Fruit fly (Drosophila melanogaster) whole organism, embryonic: ENCODE measurements around the gene Gpdh3.
A peak's percentile ranks its signal among the peaks of the same experiment; 100 is the strongest.

Experiments
- ATbp ChIP-seq: fragments of 200-800 bp; sonication (Bioruptor generic); optimal IDR thresholded peaks from 2 replicates; lab custom pipeline; 2017; ENCODE audit warnings: missing biosample characterization, mild to moderate bottlenecking, missing genetic modification characterization, missing genetic modification reagents
- Abd-B ChIP-seq: fragments of 200-800 bp; sonication (Bioruptor generic); optimal IDR thresholded peaks from 2 replicates; lab custom pipeline; 2018; ENCODE audit warnings: missing biosample characterization, mild to moderate bottlenecking, missing genetic modification characterization, moderate library complexity
- Bgb ChIP-seq: fragments of 200-800 bp; sonication (Bioruptor generic); IDR thresholded peaks from 2 replicates; pipeline ENCODE4 v1.3.6; 2022; ENCODE audit warnings: missing biosample characterization, missing genetic modification characterization; ENCODE audit not compliant: partially characterized antibody
- Bteb2 ChIP-seq: fragments of 200-800 bp; sonication (Bioruptor generic); optimal IDR thresholded peaks from 2 replicates; lab custom pipeline; 2016; ENCODE audit warnings: missing biosample characterization, missing genetic modification characterization
- CG10267 ChIP-seq: fragments of 200-800 bp; sonication (Bioruptor generic); optimal IDR thresholded peaks from 2 replicates; lab custom pipeline; 2018; ENCODE audit warnings: missing biosample characterization, mild to moderate bottlenecking, missing genetic modification characterization, moderate library complexity
- CG11093 ChIP-seq: fragments of 200-800 bp; sonication (Bioruptor generic); IDR thresholded peaks from 3 replicates; pipeline ENCODE4 v1.3.6; 2022; ENCODE audit warnings: missing biosample characterization, missing genetic modification characterization
- CG11723 ChIP-seq: fragments of 200-800 bp; sonication (Bioruptor generic); optimal IDR thresholded peaks from 2 replicates; lab custom pipeline; 2017; ENCODE audit warnings: missing biosample characterization, mild to moderate bottlenecking, missing genetic modification characterization
- CG12769 ChIP-seq: fragments of 200-800 bp; sonication (Bioruptor generic); optimal IDR thresholded peaks from 2 replicates; lab custom pipeline; 2019; ENCODE audit warnings: missing biosample characterization, mild to moderate bottlenecking, missing genetic modification characterization, moderate library complexity
- CG12942 ChIP-seq: fragments of 200-800 bp; sonication (Bioruptor generic); optimal IDR thresholded peaks from 3 replicates; lab custom pipeline; 2016; ENCODE audit warnings: missing biosample characterization, missing genetic modification characterization
- CG13624 ChIP-seq: fragments of 200-800 bp; sonication (Bioruptor generic); optimal IDR thresholded peaks from 2 replicates; lab custom pipeline; 2016; ENCODE audit warnings: missing biosample characterization, missing genetic modification characterization
- CG14710 ChIP-seq: fragments of 200-800 bp; sonication (Bioruptor generic); optimal IDR thresholded peaks from 3 replicates; lab custom pipeline; 2019; ENCODE audit warnings: missing biosample characterization, mild to moderate bottlenecking, missing genetic modification characterization, moderate library complexity
- CG17385 ChIP-seq: fragments of 200-800 bp; sonication (Bioruptor generic); optimal IDR thresholded peaks from 3 replicates; lab custom pipeline; 2018; ENCODE audit warnings: missing biosample characterization, mild to moderate bottlenecking, missing genetic modification characterization
- CG2889 ChIP-seq: fragments of 200-800 bp; sonication (Bioruptor generic); IDR thresholded peaks from 3 replicates; pipeline ENCODE4 v1.3.6; 2022; ENCODE audit warnings: missing biosample characterization, missing genetic modification characterization
- CG30020 ChIP-seq: fragments of 200-800 bp; optimal IDR thresholded peaks from 2 replicates; lab custom pipeline; 2019; ENCODE audit warnings: missing biosample characterization, mild to moderate bottlenecking, missing genetic modification characterization, moderate library complexity
- CG3838 ChIP-seq: fragments of 200-800 bp; sonication (Bioruptor generic); optimal IDR thresholded peaks from 3 replicates; lab custom pipeline; 2016; ENCODE audit warnings: missing biosample characterization, missing genetic modification characterization
- CG6254 ChIP-seq: fragments of 200-800 bp; sonication (Bioruptor generic); optimal IDR thresholded peaks from 3 replicates; lab custom pipeline; 2017; ENCODE audit warnings: mild to moderate bottlenecking, missing biosample characterization, missing genetic modification reagents, missing genetic modification characterization
- CG6854 ChIP-seq: fragments of 200-800 bp; sonication (Bioruptor generic); optimal IDR thresholded peaks from 3 replicates; lab custom pipeline; 2017; ENCODE audit warnings: missing biosample characterization, mild to moderate bottlenecking, missing genetic modification characterization
- CG7372 ChIP-seq: fragments of 200-800 bp; sonication (Bioruptor generic); IDR thresholded peaks from 2 replicates; pipeline ENCODE4 v1.3.6; 2022; ENCODE audit warnings: missing biosample characterization, missing genetic modification characterization
- CG8388 ChIP-seq: fragments of 200-800 bp; sonication (Bioruptor generic); optimal IDR thresholded peaks from 2 replicates; lab custom pipeline; 2019; ENCODE audit warnings: missing biosample characterization, mild to moderate bottlenecking, missing genetic modification characterization, moderate library complexity
- CG9932 ChIP-seq: fragments of 200-800 bp; sonication (Bioruptor generic); IDR thresholded peaks from 2 replicates; pipeline ENCODE4 v1.3.6; 2022; ENCODE audit warnings: missing biosample characterization, missing genetic modification characterization
- CrebB ChIP-seq: fragments of 200-800 bp; sonication (Bioruptor generic); optimal IDR thresholded peaks from 3 replicates; lab custom pipeline; 2018; ENCODE audit warnings: missing biosample characterization, mild to moderate bottlenecking, missing genetic modification characterization
- Dad ChIP-seq: fragments of 200-800 bp; sonication (Bioruptor generic); optimal IDR thresholded peaks from 3 replicates; lab custom pipeline; 2016; ENCODE audit warnings: missing biosample characterization, missing genetic modification characterization
- HLH3B ChIP-seq: fragments of 200-800 bp; sonication (Bioruptor generic); IDR thresholded peaks from 2 replicates; pipeline ENCODE4 v1.3.6; 2022; ENCODE audit warnings: missing biosample characterization, missing genetic modification characterization
- HmgD ChIP-seq: fragments of 200-800 bp; sonication (Bioruptor generic); optimal IDR thresholded peaks from 3 replicates; lab custom pipeline; 2016; ENCODE audit warnings: missing biosample characterization, missing genetic modification characterization
- HmgZ ChIP-seq: fragments of 200-800 bp; sonication (Bioruptor generic); optimal IDR thresholded peaks from 2 replicates; lab custom pipeline; 2018; ENCODE audit warnings: missing biosample characterization, mild to moderate bottlenecking, missing genetic modification characterization
- MESR4 ChIP-seq: fragments of 200-800 bp; sonication (Bioruptor generic); optimal IDR thresholded peaks from 2 replicates; lab custom pipeline; 2018; ENCODE audit warnings: missing biosample characterization, mild to moderate bottlenecking, missing genetic modification characterization, moderate library complexity
- Mad ChIP-seq: fragments of 200-800 bp; sonication (Bioruptor generic); optimal IDR thresholded peaks from 2 replicates; lab custom pipeline; 2016; ENCODE audit warnings: missing biosample characterization, missing genetic modification characterization
- Max ChIP-seq: fragments of 200-800 bp; sonication (Bioruptor generic); optimal IDR thresholded peaks from 2 replicates; lab custom pipeline; 2016; ENCODE audit warnings: missing biosample characterization, mild to moderate bottlenecking, missing genetic modification characterization
- Usf ChIP-seq: fragments of 200-800 bp; sonication (Bioruptor generic); optimal IDR thresholded peaks from 2 replicates; lab custom pipeline; 2017; ENCODE audit warnings: missing genotype, missing biosample characterization, missing genetic modification characterization
- Vsx1 ChIP-seq: fragments of 200-800 bp; sonication (Bioruptor generic); optimal IDR thresholded peaks from 2 replicates; lab custom pipeline; 2017; ENCODE audit warnings: missing biosample characterization, mild to moderate bottlenecking, missing genetic modification characterization, missing genetic modification reagents
- ato ChIP-seq: fragments of 200-800 bp; sonication (Bioruptor generic); IDR thresholded peaks from 2 replicates; pipeline ENCODE4 v1.3.6; 2022; ENCODE audit warnings: missing biosample characterization, missing genetic modification characterization; ENCODE audit not compliant: partially characterized antibody
- cad ChIP-seq: fragments of >200 bp; optimal IDR thresholded peaks from 2 replicates; lab custom pipeline; 2017; ENCODE audit warnings: missing biosample characterization, missing genetic modification characterization
- chif ChIP-seq, 2 experiments: fragments of 200-800 bp; sonication (Bioruptor generic); optimal IDR thresholded peaks; 3 replicates each; lab custom pipeline; 2016; ENCODE audit warnings: missing biosample characterization in 2 of 2, missing genetic modification characterization in 2 of 2
- ci ChIP-seq: fragments of 200-800 bp; sonication (Bioruptor generic); IDR thresholded peaks from 3 replicates; pipeline ENCODE4 v1.3.6; 2022; ENCODE audit warnings: missing biosample characterization, missing genetic modification characterization
- dimm ChIP-seq: fragments of 200-800 bp; sonication (Bioruptor generic); IDR thresholded peaks from 2 replicates; pipeline ENCODE4 v1.3.6; 2022; ENCODE audit warnings: missing biosample characterization, missing genetic modification characterization
- ems ChIP-seq: fragments of 200-800 bp; sonication (Bioruptor generic); optimal IDR thresholded peaks from 3 replicates; lab custom pipeline; 2016; ENCODE audit warnings: missing biosample characterization, missing genetic modification characterization
- jigr1 ChIP-seq: fragments of 200-800 bp; sonication (Bioruptor generic); IDR thresholded peaks from 3 replicates; pipeline ENCODE4 v1.3.6; 2022; ENCODE audit warnings: missing biosample characterization, missing genetic modification characterization
- jing ChIP-seq: fragments of 200-800 bp; sonication (Bioruptor generic); optimal IDR thresholded peaks from 2 replicates; lab custom pipeline; 2018; ENCODE audit warnings: missing biosample characterization, mild to moderate bottlenecking, missing genetic modification characterization
- klu ChIP-seq: fragments of 200-800 bp; sonication (Bioruptor generic); IDR thresholded peaks from 2 replicates; pipeline ENCODE4 v1.3.6; 2022; ENCODE audit warnings: missing biosample characterization, missing genetic modification characterization
- lab ChIP-seq: fragments of 200-800 bp; sonication (Bioruptor generic); optimal IDR thresholded peaks from 3 replicates; lab custom pipeline; 2017; ENCODE audit warnings: missing biosample characterization, missing genetic modification characterization, mild to moderate bottlenecking, moderate library complexity, missing genetic modification reagents
- nmo ChIP-seq: fragments of 200-800 bp; sonication (Bioruptor generic); optimal IDR thresholded peaks from 2 replicates; lab custom pipeline; 2018; ENCODE audit warnings: missing biosample characterization, mild to moderate bottlenecking, missing genetic modification characterization, moderate library complexity
- p53 ChIP-seq: fragments of 200-800 bp; sonication (Bioruptor generic); optimal IDR thresholded peaks from 2 replicates; lab custom pipeline; 2016; ENCODE audit warnings: missing biosample characterization, missing genetic modification characterization
- repo ChIP-seq: fragments of 200-800 bp; sonication (Bioruptor generic); optimal IDR thresholded peaks from 2 replicates; lab custom pipeline; 2016; ENCODE audit warnings: missing biosample characterization, missing genetic modification characterization
- sc ChIP-seq, 3 experiments: fragments of >200 bp in 2 of 3; fragments of 200-800 bp in 1 of 3; sonication (Bioruptor generic) in 1 of 3; optimal IDR thresholded peaks; 2 replicates in 2 of 3; 3 replicates in 1 of 3; lab custom pipeline; 2017; ENCODE audit warnings: mild to moderate bottlenecking in 1 of 3, missing biosample characterization in 1 of 3, missing genetic modification characterization in 1 of 3, missing genetic modification reagents in 1 of 3
- shn ChIP-seq: fragments of 200-800 bp; sonication (Bioruptor generic); optimal IDR thresholded peaks from 3 replicates; lab custom pipeline; 2016; ENCODE audit warnings: missing biosample characterization, missing genetic modification characterization
- slbo ChIP-seq: fragments of 200-800 bp; sonication (Bioruptor generic); IDR thresholded peaks from 2 replicates; pipeline ENCODE4 v1.3.6; 2022; ENCODE audit warnings: missing biosample characterization, missing genetic modification characterization
- slp2 ChIP-seq: fragments of 200-800 bp; sonication (Bioruptor generic); optimal IDR thresholded peaks from 2 replicates; lab custom pipeline; 2016; ENCODE audit warnings: missing biosample characterization, missing genetic modification characterization
- trem ChIP-seq: fragments of 200-800 bp; optimal IDR thresholded peaks from 3 replicates; lab custom pipeline; 2019; ENCODE audit warnings: missing biosample characterization, mild to moderate bottlenecking, missing genetic modification characterization, moderate library complexity

Gene Gpdh3

DNA sequence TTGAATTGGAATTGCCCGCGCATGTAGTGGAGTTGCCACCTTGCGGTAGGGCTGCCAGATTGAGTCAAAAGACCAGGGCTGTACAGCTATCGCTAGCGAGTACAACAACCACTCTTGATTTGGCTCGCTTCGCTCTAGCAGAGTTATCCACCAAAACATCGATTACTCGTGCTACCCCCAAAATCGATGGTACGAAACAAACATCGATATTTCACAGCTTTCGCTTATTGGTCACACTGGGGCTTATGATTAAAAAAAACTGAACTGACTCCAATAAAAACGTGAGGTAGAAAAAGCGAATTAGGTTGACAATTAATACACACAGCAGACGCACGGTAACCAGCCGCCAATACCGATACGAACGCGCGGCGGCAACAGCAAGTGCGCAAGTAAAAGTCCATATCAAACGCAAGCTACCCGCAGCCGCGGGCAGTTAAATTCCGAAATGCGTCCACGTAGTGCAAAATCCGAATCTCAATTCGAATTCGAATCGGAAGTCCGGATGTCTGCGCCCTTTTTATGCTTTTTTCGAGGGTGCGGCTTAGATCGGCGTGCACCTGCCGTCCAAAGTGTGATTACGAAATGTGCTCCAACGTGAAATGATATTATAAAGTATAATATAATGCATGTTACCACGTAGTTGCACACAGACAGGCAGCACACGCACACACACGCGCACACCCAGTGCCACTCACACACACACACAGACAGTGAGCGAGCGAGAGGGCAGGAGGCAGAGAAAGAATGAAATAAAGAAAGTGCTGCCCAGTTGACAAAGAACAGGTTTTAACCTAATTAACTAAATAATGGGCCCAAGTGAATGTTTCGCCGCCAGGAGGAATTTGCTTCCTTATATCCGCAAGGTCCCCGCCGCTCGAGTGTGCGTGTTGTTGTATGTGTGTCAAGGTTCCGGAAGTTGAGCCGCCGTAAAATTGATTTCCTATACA, 25.1 kb upstream of the Gpdh3 start, which contains the start of gene Sar1 (continued):
- TF ChIP-seq CG12769 (tag; lab: Kevin White, UChicago): peak; percentile 55
- TF ChIP-seq CG17385 (GFP tag; lab: Kevin White, UChicago): no peak
- TF ChIP-seq CG11723 (GFP tag; lab: Kevin White, UChicago): no peak
- TF ChIP-seq CG13624 (GFP tag; lab: Kevin White, UChicago): peak; percentile 47
- TF ChIP-seq CG7372 (GFP tag; lab: Robert Waterston, UW): no peak
- TF ChIP-seq shn (GFP tag; lab: Kevin White, UChicago): peak; percentile 41
- peak; percentile 74 for TF ChIP-seq p53 (GFP tag; lab: Kevin White, UChicago)
- peak; percentile 84 for TF ChIP-seq nmo (GFP tag; lab: Kevin White, UChicago)
- no peak for TF ChIP-seq Dad (GFP tag; lab: Kevin White, UChicago)
- peak; percentile 67 for TF ChIP-seq slbo (GFP tag; lab: Robert Waterston, UW)
- peak; percentile 67 for TF ChIP-seq CG9932 (GFP tag; lab: Robert Waterston, UW)
- TF ChIP-seq Max (GFP tag; lab: Kevin White, UChicago): no peak
- TF ChIP-seq CG14710 (tag; lab: Kevin White, UChicago): peak; percentile 84
- no peak for TF ChIP-seq jing (GFP tag; lab: Kevin White, UChicago)
- peak; percentile 23 for TF ChIP-seq Bteb2
- no peak for TF ChIP-seq ems (GFP tag; lab: Kevin White, UChicago)
- peak; percentile 8 for TF ChIP-seq CG12942
- no peak for TF ChIP-seq jigr1 (GFP tag; lab: Robert Waterston, UW)
- TF ChIP-seq MESR4: peak; percentile 86
- TF ChIP-seq trem (tag; lab: Kevin White, UChicago): peak; percentile 89
- no peak for TF ChIP-seq cad (GFP tag; lab: Kevin White, UChicago)
- TF ChIP-seq CG10267 (tag; lab: Kevin White, UChicago): peak; percentile 73
- TF ChIP-seq CG30020 (tag; lab: Kevin White, UChicago): peak; percentile 13
- peak; percentile 24 for TF ChIP-seq Vsx1 (GFP tag; lab: Kevin White, UChicago)
- TF ChIP-seq CrebB (tag; lab: Kevin White, UChicago): peak; percentile 22
- TF ChIP-seq CG6254: peak; percentile 16
- no peak for TF ChIP-seq Usf (GFP tag; lab: Kevin White, UChicago)
- no peak for TF ChIP-seq dimm (GFP tag; lab: Robert Waterston, UW)
- TF ChIP-seq HLH3B (GFP tag; lab: Robert Waterston, UW): no peak; the same call in 1 of the 2 replicates
- peak; percentile 88 for TF ChIP-seq ato (GFP tag; lab: Robert Waterston, UW)
- TF ChIP-seq CG11093 (GFP tag; lab: Robert Waterston, UW): no peak; the same call in 2 of the 3 replicates
- TF ChIP-seq slp2: peak; percentile 3
- TF ChIP-seq Abd-B (GFP tag; lab: Kevin White, UChicago): peak; percentile 42
- peak; percentile 39 for TF ChIP-seq CG6854 (GFP tag; lab: Kevin White, UChicago)
- TF ChIP-seq sc (optimal IDR thresholded peaks at IDR 0.05; lab: Kevin White, UChicago): no peak
- TF ChIP-seq sc (GFP tag; optimal IDR thresholded peaks at IDR 0.05; lab: Kevin White, UChicago): no peak
- TF ChIP-seq Mad (GFP tag; lab: Kevin White, UChicago): peak; percentile 63
- peak; percentile 88 for TF ChIP-seq HmgD (GFP tag; lab: Kevin White, UChicago)
- TF ChIP-seq ATbp (GFP tag; lab: Kevin White, UChicago): no peak
- peak; percentile 0 to 46 for TF ChIP-seq chif (GFP tag; optimal IDR thresholded peaks at IDR 0.05; lab: Kevin White, UChicago)
- no peak for TF ChIP-seq CG3838 (GFP tag; lab: Kevin White, UChicago)
- TF ChIP-seq lab (GFP tag; lab: Kevin White, UChicago): peak; percentile 11
- peak; percentile 97 for TF ChIP-seq Bgb
- peak; percentile 92 for TF ChIP-seq HmgZ (tag; lab: Kevin White, UChicago)
- peak; percentile 14 for TF ChIP-seq repo (GFP tag; lab: Kevin White, UChicago)
- TF ChIP-seq CG8388 (GFP tag; lab: Kevin White, UChicago): no peak
- no peak for TF ChIP-seq CG2889 (GFP tag; lab: Robert Waterston, UW)
- TF ChIP-seq ci (GFP tag; lab: Robert Waterston, UW): peak; percentile 40; the same call in 1 of the 3 replicates
- no peak for TF ChIP-seq klu (GFP tag; lab: Robert Waterston, UW)
